Fruit fly (Drosophila melanogaster): ENCODE results near the gene VhaAC45RP.

DNA sequence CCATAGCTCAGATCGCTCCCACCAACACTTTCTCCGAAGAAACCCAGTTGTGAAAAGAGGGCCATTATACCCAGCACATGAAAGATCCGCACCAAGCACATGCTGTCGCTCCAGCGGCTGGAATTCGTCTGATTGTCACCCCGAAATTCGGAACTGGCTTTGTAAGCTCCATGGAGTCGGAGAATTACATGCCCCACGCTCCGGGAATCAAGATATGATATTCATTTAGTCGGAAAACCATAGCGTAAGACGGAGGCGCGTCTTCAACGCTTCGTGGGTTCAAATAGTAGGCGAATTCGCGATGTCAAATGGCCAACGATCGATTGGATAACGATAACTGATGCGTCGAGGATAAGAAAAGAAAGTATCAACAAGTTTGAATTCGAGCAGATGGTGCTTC lies 41.6 kb downstream of the VhaAC45RP start, which contains the start of gene CG45073:
- TF ChIP-seq psq (optimal IDR thresholded peaks at IDR 0.05), result no peak
- TF ChIP-seq pan (optimal IDR thresholded peaks at IDR 0.05), result no peak
- no peak for TF ChIP-seq CG8478 (optimal IDR thresholded peaks at IDR 0.05)
